ENCODE assay signal across 1 fruit fly cellular context in the genomic region with DNA sequence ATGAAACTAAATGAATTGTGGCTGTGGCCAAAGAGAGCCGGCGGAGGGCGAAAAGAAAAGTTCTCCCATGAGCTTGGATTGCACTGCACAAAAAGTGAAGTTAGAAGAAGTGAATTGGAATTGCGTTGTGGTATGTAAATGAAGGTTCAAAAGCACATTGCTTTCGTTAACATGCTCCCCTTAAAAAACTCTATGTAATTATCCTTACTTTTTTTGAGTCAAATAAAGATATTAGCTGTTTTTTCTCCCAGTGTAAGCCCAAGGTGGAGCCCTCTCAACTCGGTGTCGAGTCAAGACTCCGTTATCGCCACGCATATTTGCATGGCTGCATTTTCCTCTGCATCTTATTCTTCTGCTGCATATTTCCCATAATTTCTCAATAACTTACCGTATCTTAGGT.
TF ChIP-seq lines count a peak whose summit lies in the region.

No protein-coding gene starts in this region.

TF ChIP-seq in whole organism, embryonic, 481 proteins besides CTCF, POLR2A, EP300 and RAD21 (continued from another document and continues in another):
- peak; percentile 36; the same call in 1 of the 3 replicates for TF ChIP-seq so (GFP tag; IDR thresholded peaks at IDR 0.05; lab: Robert Waterston, UW)
- peak; percentile 43 for TF ChIP-seq Six4 (GFP tag; optimal IDR thresholded peaks at IDR 0.05; lab: Kevin White, UChicago)
- TF ChIP-seq Dll (GFP tag; IDR thresholded peaks at IDR 0.05; lab: Robert Waterston, UW; ENCODE audit: partially characterized antibody): no peak
- TF ChIP-seq tio (GFP tag; optimal IDR thresholded peaks at IDR 0.05; lab: Kevin White, UChicago): peak; percentile 12
- TF ChIP-seq seq (GFP tag; IDR thresholded peaks at IDR 0.05; lab: Robert Waterston, UW): peak; percentile 43; the same call in 1 of the 2 replicates
- no peak for TF ChIP-seq CG16779 (GFP tag; IDR thresholded peaks at IDR 0.05; lab: Robert Waterston, UW)
- no peak for TF ChIP-seq CG34376 (GFP tag; optimal IDR thresholded peaks at IDR 0.05; lab: Kevin White, UChicago)
- no peak for TF ChIP-seq E2f2 (GFP tag; IDR thresholded peaks at IDR 0.05; lab: Robert Waterston, UW)
- TF ChIP-seq CG4360 (GFP tag; IDR thresholded peaks at IDR 0.05; lab: Robert Waterston, UW): 0 out of 2 replicates have a peak, but pooled peaks have one; percentile 30
- peak; percentile 26 for TF ChIP-seq CG17802 (tag; optimal IDR thresholded peaks at IDR 0.05; lab: Kevin White, UChicago)
- TF ChIP-seq TFAM (GFP tag; optimal IDR thresholded peaks at IDR 0.05; lab: Kevin White, UChicago): no peak
- no peak for TF ChIP-seq CG7963 (GFP tag; IDR thresholded peaks at IDR 0.05; lab: Robert Waterston, UW; ENCODE audit: partially characterized antibody)
- TF ChIP-seq CG9932 (GFP tag; IDR thresholded peaks at IDR 0.05; lab: Robert Waterston, UW): no peak
- no peak for TF ChIP-seq odd (GFP tag; optimal IDR thresholded peaks at IDR 0.05; lab: Kevin White, UChicago)
- TF ChIP-seq her (GFP tag; optimal IDR thresholded peaks at IDR 0.05; lab: Kevin White, UChicago): no peak
- peak; percentile 61 for TF ChIP-seq row (GFP tag; IDR thresholded peaks at IDR 0.05; lab: Robert Waterston, UW)
- peak; percentile 23 for TF ChIP-seq Sry-δ (GFP tag; optimal IDR thresholded peaks at IDR 0.05; lab: Kevin White, UChicago)
- TF ChIP-seq B-H1 (GFP tag; IDR thresholded peaks at IDR 0.05; lab: Robert Waterston, UW): peak; percentile 19; the same call in 2 of the 3 replicates
- peak; percentile 37 for TF ChIP-seq stc (GFP tag; IDR thresholded peaks at IDR 0.05; lab: Robert Waterston, UW)
- TF ChIP-seq CG6791 (GFP tag; IDR thresholded peaks at IDR 0.05; lab: Robert Waterston, UW; ENCODE audit: partially characterized antibody): no peak
- peak; percentile 27 for TF ChIP-seq CG1602 (GFP tag; optimal IDR thresholded peaks at IDR 0.05; lab: Kevin White, UChicago)
- TF ChIP-seq bab2 (GFP tag; optimal IDR thresholded peaks at IDR 0.05; lab: Kevin White, UChicago): no peak
- TF ChIP-seq Hr51 (GFP tag; optimal IDR thresholded peaks at IDR 0.05; lab: Kevin White, UChicago): peak in 1 of 2 experiments; percentile 41
- TF ChIP-seq CG8290 (GFP tag; optimal IDR thresholded peaks at IDR 0.05; lab: Kevin White, UChicago): no peak
- peak in 1 of 2 experiments; percentile 43 for TF ChIP-seq CG8290 (tag; optimal IDR thresholded peaks at IDR 0.05; lab: Kevin White, UChicago)
- TF ChIP-seq luna (GFP tag; optimal IDR thresholded peaks at IDR 0.05; lab: Kevin White, UChicago): no peak
- TF ChIP-seq CHES-1-like (GFP tag; optimal IDR thresholded peaks at IDR 0.05; lab: Kevin White, UChicago): no peak
- peak; percentile 61 for TF ChIP-seq Drgx (GFP tag; IDR thresholded peaks at IDR 0.05; lab: Robert Waterston, UW)
- TF ChIP-seq CG18262 (tag; optimal IDR thresholded peaks at IDR 0.05; lab: Kevin White, UChicago): peak; percentile 68
- TF ChIP-seq br (optimal IDR thresholded peaks at IDR 0.05; lab: Kevin White, UChicago): no peak
- peak; percentile 41 for TF ChIP-seq ewg (GFP tag; optimal IDR thresholded peaks at IDR 0.05; lab: Kevin White, UChicago)
- peak; percentile 4 for TF ChIP-seq mam (GFP tag; optimal IDR thresholded peaks at IDR 0.05; lab: Kevin White, UChicago)
- TF ChIP-seq CG14965 (GFP tag; optimal IDR thresholded peaks at IDR 0.05; lab: Kevin White, UChicago; ENCODE audit: borderline replicate concordance): no peak
- TF ChIP-seq sima (GFP tag; optimal IDR thresholded peaks at IDR 0.05; lab: Kevin White, UChicago): no peak
- no peak for TF ChIP-seq BtbVII (GFP tag; optimal IDR thresholded peaks at IDR 0.05; lab: Kevin White, UChicago)
- no peak for TF ChIP-seq CG4854 (GFP tag; optimal IDR thresholded peaks at IDR 0.05; lab: Kevin White, UChicago)
- peak; percentile 35 for TF ChIP-seq pnt (GFP tag; optimal IDR thresholded peaks at IDR 0.05; lab: Kevin White, UChicago)
- TF ChIP-seq zen2 (GFP tag; IDR thresholded peaks at IDR 0.05; lab: Robert Waterston, UW; ENCODE audit: partially characterized antibody): no peak
- no peak for TF ChIP-seq Hr78 (GFP tag; optimal IDR thresholded peaks at IDR 0.05; lab: Kevin White, UChicago)
- TF ChIP-seq CG16863 (GFP tag; optimal IDR thresholded peaks at IDR 0.05; lab: Kevin White, UChicago): peak; percentile 18
- no peak for TF ChIP-seq Spps (tag; optimal IDR thresholded peaks at IDR 0.05; lab: Kevin White, UChicago)
- TF ChIP-seq shn (GFP tag; optimal IDR thresholded peaks at IDR 0.05; lab: Kevin White, UChicago): no peak
- peak; percentile 60; the same call in 2 of the 3 replicates for TF ChIP-seq CG2889 (GFP tag; IDR thresholded peaks at IDR 0.05; lab: Robert Waterston, UW)
- peak; percentile 68 for TF ChIP-seq CG4820 (GFP tag; optimal IDR thresholded peaks at IDR 0.05; lab: Kevin White, UChicago)
- TF ChIP-seq CG8388 (GFP tag; optimal IDR thresholded peaks at IDR 0.05; lab: Kevin White, UChicago): peak; percentile 45
- no peak for TF ChIP-seq lilli (GFP tag; optimal IDR thresholded peaks at IDR 0.05; lab: Kevin White, UChicago)
- no peak for TF ChIP-seq CG15514 (GFP tag; optimal IDR thresholded peaks at IDR 0.05; lab: Kevin White, UChicago)
- TF ChIP-seq CG15011 (GFP tag; optimal IDR thresholded peaks at IDR 0.05; lab: Kevin White, UChicago): no peak
- peak; percentile 33 for TF ChIP-seq CG15269 (tag; optimal IDR thresholded peaks at IDR 0.05; lab: Kevin White, UChicago)
- no peak for TF ChIP-seq CG2116 (GFP tag; optimal IDR thresholded peaks at IDR 0.05; lab: Kevin White, UChicago)
- TF ChIP-seq CG4424 (GFP tag; optimal IDR thresholded peaks at IDR 0.05; lab: Kevin White, UChicago): peak; percentile 69
- TF ChIP-seq H15 (GFP tag; IDR thresholded peaks at IDR 0.05; lab: Robert Waterston, UW): peak; percentile 41; the same call in 1 of the 3 replicates
- peak; percentile 63 for TF ChIP-seq Oli (tag; optimal IDR thresholded peaks at IDR 0.05; lab: Kevin White, UChicago)
- TF ChIP-seq gfzf (GFP tag; optimal IDR thresholded peaks at IDR 0.05; lab: Kevin White, UChicago): no peak
- no peak for TF ChIP-seq CG16813 (GFP tag; IDR thresholded peaks at IDR 0.05; lab: Robert Waterston, UW; ENCODE audit: partially characterized antibody)
- TF ChIP-seq Sry-β (GFP tag; optimal IDR thresholded peaks at IDR 0.05; lab: Kevin White, UChicago): no peak
- TF ChIP-seq CG4707 (GFP tag; optimal IDR thresholded peaks at IDR 0.05; lab: Kevin White, UChicago): no peak
- TF ChIP-seq CG13296 (GFP tag; optimal IDR thresholded peaks at IDR 0.05; lab: Kevin White, UChicago): no peak
- no peak for TF ChIP-seq mirr (GFP tag; optimal IDR thresholded peaks at IDR 0.05; lab: Kevin White, UChicago)
- peak; percentile 45; the same call in 1 of the 3 replicates for TF ChIP-seq CG11695 (GFP tag; IDR thresholded peaks at IDR 0.05; lab: Robert Waterston, UW)
- TF ChIP-seq z (GFP tag; IDR thresholded peaks at IDR 0.05; lab: Robert Waterston, UW): no peak
- TF ChIP-seq fd96Cb (tag; optimal IDR thresholded peaks at IDR 0.05; lab: Kevin White, UChicago): peak; percentile 66
- TF ChIP-seq az2 (GFP tag; optimal IDR thresholded peaks at IDR 0.05; lab: Kevin White, UChicago): peak; percentile 56
- TF ChIP-seq CG17385 (GFP tag; optimal IDR thresholded peaks at IDR 0.05; lab: Kevin White, UChicago): peak; percentile 31
- no peak for TF ChIP-seq ftz-f1 (GFP tag; optimal IDR thresholded peaks at IDR 0.05; lab: Kevin White, UChicago)
- no peak for TF ChIP-seq crol (GFP tag; IDR thresholded peaks at IDR 0.05; lab: Robert Waterston, UW)
- no peak for TF ChIP-seq MTF-1 (GFP tag; optimal IDR thresholded peaks at IDR 0.05; lab: Kevin White, UChicago; ENCODE audit: borderline replicate concordance)
- TF ChIP-seq pfk (GFP tag; optimal IDR thresholded peaks at IDR 0.05; lab: Kevin White, UChicago): no peak
- no peak; the same call in 1 of the 2 replicates for TF ChIP-seq Nf-YA (GFP tag; IDR thresholded peaks at IDR 0.05; lab: Robert Waterston, UW)
- TF ChIP-seq pan (optimal IDR thresholded peaks at IDR 0.05; lab: Kevin White, UChicago): no peak
- peak in 1 of 2 experiments; percentile 58 for TF ChIP-seq pan (GFP tag; optimal IDR thresholded peaks at IDR 0.05 in 1 of 2, IDR thresholded peaks at IDR 0.05 in 1 of 2)
- peak; percentile 37 for TF ChIP-seq CG11398 (GFP tag; optimal IDR thresholded peaks at IDR 0.05; lab: Kevin White, UChicago)
- TF ChIP-seq Fer1 (GFP tag; optimal IDR thresholded peaks at IDR 0.05; lab: Kevin White, UChicago): no peak
- TF ChIP-seq Mad (GFP tag; optimal IDR thresholded peaks at IDR 0.05; lab: Kevin White, UChicago): peak; percentile 7
- TF ChIP-seq Dp (GFP tag; optimal IDR thresholded peaks at IDR 0.05; lab: Kevin White, UChicago): no peak
- TF ChIP-seq CG8359 (GFP tag; optimal IDR thresholded peaks at IDR 0.05; lab: Kevin White, UChicago; ENCODE audit: borderline replicate concordance): peak; percentile 34
- TF ChIP-seq Neu2 (GFP tag; optimal IDR thresholded peaks at IDR 0.05; lab: Kevin White, UChicago; ENCODE audit: borderline replicate concordance): no peak
- no peak for TF ChIP-seq Hmx (GFP tag; optimal IDR thresholded peaks at IDR 0.05; lab: Kevin White, UChicago)
- TF ChIP-seq Dip2 (GFP tag; IDR thresholded peaks at IDR 0.05; lab: Robert Waterston, UW): no peak
- TF ChIP-seq onecut (GFP tag; IDR thresholded peaks at IDR 0.05; lab: Robert Waterston, UW): peak; percentile 17; the same call in 1 of the 2 replicates
- TF ChIP-seq Rx (GFP tag; IDR thresholded peaks at IDR 0.05; lab: Robert Waterston, UW): peak; percentile 59; the same call in 1 of the 2 replicates
- TF ChIP-seq Gug (GFP tag; IDR thresholded peaks at IDR 0.05; lab: Robert Waterston, UW): peak; percentile 37; the same call in 2 of the 4 replicates
- no peak for TF ChIP-seq sug (tag; optimal IDR thresholded peaks at IDR 0.05; lab: Kevin White, UChicago)
- no peak for TF ChIP-seq corto (GFP tag; optimal IDR thresholded peaks at IDR 0.05; lab: Kevin White, UChicago)
- peak in 1 of 2 experiments; percentile 62 for TF ChIP-seq eve (GFP tag; optimal IDR thresholded peaks at IDR 0.05; lab: Kevin White, UChicago)
- peak; percentile 57; the same call in 2 of the 3 replicates for TF ChIP-seq tgo (GFP tag; IDR thresholded peaks at IDR 0.05; lab: Robert Waterston, UW)
- TF ChIP-seq Rfx (GFP tag; IDR thresholded peaks at IDR 0.05; lab: Robert Waterston, UW): peak; percentile 36; the same call in 1 of the 2 replicates
- TF ChIP-seq cas (GFP tag; IDR thresholded peaks at IDR 0.05; lab: Robert Waterston, UW): no peak
- TF ChIP-seq chm (GFP tag; IDR thresholded peaks at IDR 0.05; lab: Robert Waterston, UW): peak; percentile 59
- TF ChIP-seq Dref (GFP tag; IDR thresholded peaks at IDR 0.05; lab: Robert Waterston, UW): no peak
- TF ChIP-seq MBD-R2 (GFP tag; IDR thresholded peaks at IDR 0.05; lab: Robert Waterston, UW): no peak
- peak; percentile 14; the same call in 1 of the 2 replicates for TF ChIP-seq sob (GFP tag; IDR thresholded peaks at IDR 0.05; lab: Robert Waterston, UW)
- no peak for TF ChIP-seq CG10147 (GFP tag; optimal IDR thresholded peaks at IDR 0.05; lab: Kevin White, UChicago)
- TF ChIP-seq CG13287 (GFP tag; IDR thresholded peaks at IDR 0.05; lab: Robert Waterston, UW; ENCODE audit: partially characterized antibody): no peak
- TF ChIP-seq unc-4 (GFP tag; IDR thresholded peaks at IDR 0.05; lab: Robert Waterston, UW; ENCODE audit: partially characterized antibody): no peak
- TF ChIP-seq gce (GFP tag; IDR thresholded peaks at IDR 0.05; lab: Robert Waterston, UW): peak; percentile 50; the same call in 1 of the 3 replicates
- no peak for TF ChIP-seq zf30C (GFP tag; optimal IDR thresholded peaks at IDR 0.05; lab: Kevin White, UChicago)
- TF ChIP-seq hth (optimal IDR thresholded peaks at IDR 0.05; lab: Kevin White, UChicago): no peak
- no peak for TF ChIP-seq CG33557 (GFP tag; optimal IDR thresholded peaks at IDR 0.05; lab: Kevin White, UChicago)
- TF ChIP-seq CG30020 (tag; optimal IDR thresholded peaks at IDR 0.05; lab: Kevin White, UChicago): no peak
- TF ChIP-seq CG31441 (GFP tag; IDR thresholded peaks at IDR 0.05; lab: Robert Waterston, UW): peak; percentile 58; the same call in 1 of the 2 replicates
- TF ChIP-seq CG6175 (GFP tag; IDR thresholded peaks at IDR 0.05; lab: Robert Waterston, UW): no peak
- TF ChIP-seq CG17568 (GFP tag; optimal IDR thresholded peaks at IDR 0.05; lab: Kevin White, UChicago): no peak
- TF ChIP-seq CG9727 (GFP tag; optimal IDR thresholded peaks at IDR 0.05; lab: Kevin White, UChicago): no peak
- peak; percentile 44 for TF ChIP-seq ATbp (GFP tag; optimal IDR thresholded peaks at IDR 0.05; lab: Kevin White, UChicago)
- TF ChIP-seq CG15479 (GFP tag; optimal IDR thresholded peaks at IDR 0.05; lab: Kevin White, UChicago): no peak
- no peak for TF ChIP-seq CG13624 (GFP tag; optimal IDR thresholded peaks at IDR 0.05; lab: Kevin White, UChicago)
- peak; percentile 55 to 80 for TF ChIP-seq bsh (GFP tag; optimal IDR thresholded peaks at IDR 0.05; lab: Kevin White, UChicago)
- no peak for TF ChIP-seq Myb (GFP tag; optimal IDR thresholded peaks at IDR 0.05; lab: Kevin White, UChicago)
- TF ChIP-seq lov (optimal IDR thresholded peaks at IDR 0.05; lab: Kevin White, UChicago): no peak
- no peak; the same call in 2 of the 3 replicates for TF ChIP-seq lov (GFP tag; IDR thresholded peaks at IDR 0.05; lab: Robert Waterston, UW)
- 0 out of 2 replicates have a peak, but pooled peaks have one; percentile 28 for TF ChIP-seq CG32772 (GFP tag; IDR thresholded peaks at IDR 0.05; lab: Robert Waterston, UW)
- TF ChIP-seq CG10274 (GFP tag; optimal IDR thresholded peaks at IDR 0.05; lab: Kevin White, UChicago): no peak
- no peak for TF ChIP-seq NFAT (GFP tag; IDR thresholded peaks at IDR 0.05; lab: Robert Waterston, UW)
- TF ChIP-seq aop (GFP tag; IDR thresholded peaks at IDR 0.05; lab: Robert Waterston, UW): no peak
- TF ChIP-seq GATAe (GFP tag; conservative IDR thresholded peaks at IDR 0.05; lab: Robert Waterston, UW): no peak
- TF ChIP-seq slp2 (GFP tag; optimal IDR thresholded peaks at IDR 0.05; lab: Kevin White, UChicago): no peak
- peak; percentile 48; the same call in 1 of the 3 replicates for TF ChIP-seq CG11093 (GFP tag; IDR thresholded peaks at IDR 0.05; lab: Robert Waterston, UW)
- no peak for TF ChIP-seq nerfin-1 (tag; optimal IDR thresholded peaks at IDR 0.05; lab: Kevin White, UChicago)
- peak; percentile 62 for TF ChIP-seq nmo (GFP tag; optimal IDR thresholded peaks at IDR 0.05; lab: Kevin White, UChicago)
- no peak for TF ChIP-seq crc (GFP tag; optimal IDR thresholded peaks at IDR 0.05; lab: Kevin White, UChicago)
- no peak for TF ChIP-seq sr (GFP tag; IDR thresholded peaks at IDR 0.05; lab: Robert Waterston, UW)
- TF ChIP-seq PHDP (tag; optimal IDR thresholded peaks at IDR 0.05; lab: Kevin White, UChicago): peak; percentile 5
- TF ChIP-seq Hmr (GFP tag; optimal IDR thresholded peaks at IDR 0.05; lab: Kevin White, UChicago): no peak
- no peak for TF ChIP-seq lab (GFP tag; optimal IDR thresholded peaks at IDR 0.05; lab: Kevin White, UChicago)
